Worm (Caenorhabditis elegans): ENCODE measurements around the gene ngn-1.

ce11 chrIV:2606572-2606971 lies 21.5 kb downstream of the ngn-1 start:
- TF ChIP-seq pha-4 (tag; optimal IDR thresholded peaks at IDR 0.05): no peak
- no peak for TF ChIP-seq bed-3 (GFP tag; optimal IDR thresholded peaks at IDR 0.05)
- TF ChIP-seq elt-1 (tag; optimal IDR thresholded peaks at IDR 0.05; ENCODE audit: borderline replicate concordance, insufficient read depth): no peak
- no peak for TF ChIP-seq unc-120 (tag; optimal IDR thresholded peaks at IDR 0.05; ENCODE audit: poor library complexity, severe bottlenecking)
- no peak for TF ChIP-seq ham-2 (GFP tag; optimal IDR thresholded peaks at IDR 0.05)
- no peak for TF ChIP-seq nhr-12 (tag; optimal IDR thresholded peaks at IDR 0.05)
- TF ChIP-seq nhr-237 (tag; optimal IDR thresholded peaks at IDR 0.05): no peak
- no peak for TF ChIP-seq unc-39 (tag; optimal IDR thresholded peaks at IDR 0.05)
- no peak for TF ChIP-seq mep-1 (tag; optimal IDR thresholded peaks at IDR 0.05)
- no peak for TF ChIP-seq sptf-1 (tag; optimal IDR thresholded peaks at IDR 0.05)
- no peak for TF ChIP-seq unc-62 (GFP tag; optimal IDR thresholded peaks at IDR 0.05)
